Worm (Caenorhabditis elegans) whole organism, early embryonic: ENCODE data around the gene C04C11.25.

Source experiments
- B0310.2 ChIP-seq: sonication (generic microtip); optimal IDR thresholded peaks from 2 replicates; lab custom pipeline; 2016; ENCODE audit warnings: mild to moderate bottlenecking, missing genetic modification characterization, missing compliant biosample characterization
- F13C5.2 ChIP-seq: sonication (generic microtip); optimal IDR thresholded peaks from 2 replicates; lab custom pipeline; 2017; ENCODE audit warnings: mild to moderate bottlenecking, missing genetic modification characterization, inconsistent platforms, missing compliant biosample characterization
- aly-1 ChIP-seq: sonication (generic microtip); optimal IDR thresholded peaks from 2 replicates; lab custom pipeline; 2016; ENCODE audit warnings: missing genetic modification characterization, missing compliant biosample characterization
- ama-1 ChIP-seq: fragments of 150-350 bp; optimal IDR thresholded peaks from 2 replicates; lab custom pipeline; 2014
- ceh-13 ChIP-seq: fragments of 200-800 bp; sonication (Bioruptor generic); optimal IDR thresholded peaks from 2 replicates; lab custom pipeline; 2018; ENCODE audit warnings: mild to moderate bottlenecking, missing genetic modification characterization, missing compliant biosample characterization
- ceh-36 ChIP-seq: sonication (generic microtip); optimal IDR thresholded peaks from 2 replicates; lab custom pipeline; 2016; ENCODE audit warnings: missing genetic modification characterization, inconsistent platforms, missing compliant biosample characterization
- flt-1 ChIP-seq: fragments of 200-800 bp; sonication (Bioruptor generic); IDR thresholded peaks from 2 replicates; pipeline ENCODE4 v1.3.6; 2022; ENCODE audit warnings: missing genetic modification characterization, missing compliant biosample characterization
- hmbx-1 ChIP-seq: sonication (generic microtip); optimal IDR thresholded peaks from 2 replicates; lab custom pipeline; 2016; ENCODE audit warnings: mild to moderate bottlenecking, missing genetic modification characterization, missing compliant biosample characterization
- hmg-4 ChIP-seq: fragments of 200-800 bp; sonication (Bioruptor generic); optimal IDR thresholded peaks from 2 replicates; lab custom pipeline; 2018; ENCODE audit warnings: mild to moderate bottlenecking, missing genetic modification characterization, missing compliant biosample characterization
- scrt-1 ChIP-seq: fragments of 200-800 bp; sonication (Bioruptor generic); IDR thresholded peaks from 2 replicates; pipeline ENCODE4 v1.3.6; 2022; ENCODE audit warnings: missing genetic modification characterization, missing compliant biosample characterization
- tra-4 ChIP-seq: sonication (generic microtip); optimal IDR thresholded peaks from 2 replicates; lab custom pipeline; 2017; ENCODE audit warnings: missing genetic modification characterization, missing compliant biosample characterization

ce11 chrX:14049235-14049634 is 34.0 kb upstream of the C04C11.25 start, which contains the start of gene dyc-1:
- TF ChIP-seq ama-1, result no peak
- TF ChIP-seq hmbx-1, result no peak
- TF ChIP-seq ceh-36, result no peak
- TF ChIP-seq scrt-1 (GFP tag; lab: Robert Waterston, UW), result no peak
- no peak for TF ChIP-seq F13C5.2 (tag; lab: Kevin White, UChicago)
- no peak for TF ChIP-seq flt-1 (GFP tag; lab: Robert Waterston, UW)
- no peak for TF ChIP-seq ceh-13 (GFP tag; lab: Kevin White, UChicago)
- TF ChIP-seq B0310.2 (tag; lab: Kevin White, UChicago), result no peak
- no peak for TF ChIP-seq aly-1 (tag; lab: Kevin White, UChicago)
- no peak for TF ChIP-seq tra-4 (tag; lab: Kevin White, UChicago)
- TF ChIP-seq hmg-4 (GFP tag; lab: Kevin White, UChicago), result no peak
